Worm (Caenorhabditis elegans): ENCODE measurements around the gene ZC250.4.

ZC250.4 gene

ce11 chrV:5778216-5778615 is 34.7 kb downstream of the ZC250.4 start:
- TF ChIP-seq grh-1 (GFP tag; IDR thresholded peaks at IDR 0.05), result peak; percentile 57
- TF ChIP-seq nhr-85 (tag), result peak; percentile 25
- peak; percentile 70 for TF ChIP-seq nhr-19 (GFP tag; conservative IDR thresholded peaks at IDR 0.05)
- peak; percentile 25; the same call in 1 of the 2 replicates for TF ChIP-seq isw-1 (GFP tag; IDR thresholded peaks at IDR 0.05)

DNA sequence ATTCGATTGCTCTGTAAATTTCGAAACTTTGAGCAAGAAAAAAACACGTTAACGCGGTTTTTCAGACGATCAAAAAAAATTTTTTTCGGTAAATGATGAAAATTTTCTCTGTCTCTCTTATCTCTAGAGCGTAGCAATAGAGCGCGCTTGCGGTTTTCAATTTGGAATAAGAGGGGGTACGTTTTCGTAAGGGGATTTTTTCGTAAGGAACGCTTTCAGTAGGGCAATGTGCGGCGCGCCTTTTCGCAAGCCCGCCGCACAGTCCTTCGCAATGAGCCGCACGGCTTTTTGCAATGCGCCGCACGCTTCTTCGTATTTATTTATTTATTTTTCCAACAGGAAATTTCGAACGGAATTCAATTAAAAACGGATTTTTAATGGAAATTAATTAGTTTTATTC is 36.0 kb downstream of the ZC250.4 start, which contains the start of gene F44E7.4:
F44E7.4 (minus strand) TSS at position 13 of the 400 bp plus-strand sequence.
- TF ChIP-seq efl-1 (optimal IDR thresholded peaks at IDR 0.05) (peak; percentile 49 to 55), efl-1 (GFP tag; optimal IDR thresholded peaks at IDR 0.05 in 1 of 2) (peak in 1 of 2 experiments; percentile 44), snu-23 (GFP tag; optimal IDR thresholded peaks at IDR 0.05) (peak; percentile 69), nhr-19 (GFP tag; conservative IDR thresholded peaks at IDR 0.05) (peak; percentile 96), ceh-82 (tag; optimal IDR thresholded peaks at IDR 0.05) (peak in 2 of 3 experiments; percentile 28 to 71), xbp-1 (tag; optimal IDR thresholded peaks at IDR 0.05) (peak; percentile 61), ceh-88 (GFP tag; IDR thresholded peaks at IDR 0.05) (peak; percentile 87), lsy-2 (tag; optimal IDR thresholded peaks at IDR 0.05) (peak; percentile 37 to 73), nhr-47 (tag; optimal IDR thresholded peaks at IDR 0.05) (peak; percentile 63), nhr-85 (tag) (peak; percentile 65), unc-98 (GFP tag; IDR thresholded peaks at IDR 0.05) (0 out of 2 replicates have a peak, but pooled peaks have one; percentile 25), tbx-2 (tag; optimal IDR thresholded peaks at IDR 0.05) (peak; percentile 37), mdl-1 (tag; optimal IDR thresholded peaks at IDR 0.05) (peak in 1 of 2 experiments; percentile 1), fkh-8 (tag; optimal IDR thresholded peaks at IDR 0.05) (peak; percentile 27), skn-1 (tag; optimal IDR thresholded peaks at IDR 0.05) (peak; percentile 65), swsn-7 (tag; optimal IDR thresholded peaks at IDR 0.05) (peak; percentile 49), jun-1 (tag; optimal IDR thresholded peaks at IDR 0.05) (peak; percentile 6), dsc-1 (tag; optimal IDR thresholded peaks at IDR 0.05) (peak; percentile 2), nhr-20 (tag; optimal IDR thresholded peaks at IDR 0.05) (peak; percentile 54), lin-15B (tag; optimal IDR thresholded peaks at IDR 0.05) (peak; percentile 31), nhr-90 (tag; optimal IDR thresholded peaks at IDR 0.05; ENCODE audit: poor library complexity) (peak; percentile 13), dpl-1 (GFP tag; optimal IDR thresholded peaks at IDR 0.05) (peak in 2 of 3 experiments; percentile 31 to 44), nhr-71 (tag; optimal IDR thresholded peaks at IDR 0.05) (peak; percentile 69), mab-9 (GFP tag; IDR thresholded peaks at IDR 0.05) (peak; percentile 84), blmp-1 (tag; optimal IDR thresholded peaks at IDR 0.05) (peak; percentile 32), isw-1 (GFP tag; IDR thresholded peaks at IDR 0.05) (peak; percentile 91), rnt-1 (tag; optimal IDR thresholded peaks at IDR 0.05) (peak; percentile 61), mep-1 (tag; optimal IDR thresholded peaks at IDR 0.05) (peak; percentile 27), lin-35 (GFP tag; optimal IDR thresholded peaks at IDR 0.05) (peak; percentile 21 to 39), lin-14 (GFP tag; optimal IDR thresholded peaks at IDR 0.05) (peak; percentile 71), grh-1 (GFP tag; IDR thresholded peaks at IDR 0.05) (peak; percentile 85), C16A3.4 (tag; optimal IDR thresholded peaks at IDR 0.05) (peak; percentile 27), lin-13 (GFP tag; optimal IDR thresholded peaks at IDR 0.05) (peak; percentile 50)

DNA sequence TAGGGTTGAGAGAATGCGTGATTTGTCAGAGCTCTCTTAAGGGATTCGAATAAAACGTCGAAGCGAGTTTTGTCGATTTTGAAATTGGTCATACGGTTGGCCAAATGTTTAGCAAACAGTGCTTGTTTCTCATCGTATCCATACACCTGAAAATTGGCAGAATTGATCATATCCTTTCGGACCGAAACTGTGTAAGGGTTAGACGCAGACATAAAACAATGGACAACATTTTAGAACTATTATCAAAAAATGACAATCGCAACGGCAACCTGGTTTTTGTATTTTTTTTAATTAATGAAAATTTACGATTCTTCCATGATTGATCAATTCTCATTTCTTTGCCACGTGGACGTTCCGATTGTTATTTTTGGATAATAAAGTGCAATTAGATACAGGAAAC is 38.8 kb downstream of the ZC250.4 start:
- TF ChIP-seq efl-1 (optimal IDR thresholded peaks at IDR 0.05) (no peak), efl-1 (GFP tag; optimal IDR thresholded peaks at IDR 0.05 in 1 of 2) (peak in 1 of 2 experiments; percentile 91), ceh-82 (tag; optimal IDR thresholded peaks at IDR 0.05) (no peak)

DNA sequence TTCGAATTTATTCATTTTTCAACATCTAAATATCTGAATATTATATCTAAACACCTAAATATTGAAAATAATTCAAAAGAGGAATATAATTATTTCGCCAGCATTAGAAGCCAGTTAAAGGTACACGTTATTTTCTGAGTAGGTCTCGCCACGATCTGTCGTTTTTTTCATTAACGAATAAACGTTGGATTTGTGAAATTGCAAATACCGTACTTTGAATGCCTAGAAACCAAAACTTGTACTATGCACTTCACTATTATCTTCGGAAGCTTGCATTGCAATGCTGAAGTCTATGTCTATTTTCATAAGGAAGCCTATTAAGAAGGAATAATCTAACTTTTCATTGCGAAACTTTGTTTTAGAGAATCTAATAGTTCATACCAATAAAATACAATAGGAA is 40.4 kb downstream of the ZC250.4 start:
- TF ChIP-seq nhr-77 (tag; optimal IDR thresholded peaks at IDR 0.05) (no peak), nhr-11 (tag; optimal IDR thresholded peaks at IDR 0.05) (no peak), nhr-237 (tag; optimal IDR thresholded peaks at IDR 0.05) (no peak), snpc-4 (tag; optimal IDR thresholded peaks at IDR 0.05) (no peak), aha-1 (tag; optimal IDR thresholded peaks at IDR 0.05) (no peak), lin-35 (GFP tag; optimal IDR thresholded peaks at IDR 0.05) (no peak)
